Worm (Caenorhabditis elegans): ENCODE measurements around the gene nlp-33.

The nlp-33 gene

ce11 chrV:11152333-11152732 lies 5.2 kb downstream of the nlp-33 start, which contains the start of gene srg-39:
TSS of gene srg-39 (minus strand) at chrV:11152433.
- no peak for TF ChIP-seq tbx-37 (GFP tag; conservative IDR thresholded peaks at IDR 0.05)
- TF ChIP-seq ceh-13 (GFP tag; optimal IDR thresholded peaks at IDR 0.05): no peak
- no peak for TF ChIP-seq ama-1 (optimal IDR thresholded peaks at IDR 0.05)
- no peak for TF ChIP-seq pes-1 (GFP tag; IDR thresholded peaks at IDR 0.05)
- no peak for TF ChIP-seq flt-1 (GFP tag; IDR thresholded peaks at IDR 0.05)
- no peak for TF ChIP-seq hnd-1 (tag; optimal IDR thresholded peaks at IDR 0.05)
- no peak for TF ChIP-seq scrt-1 (GFP tag; IDR thresholded peaks at IDR 0.05)
- no peak for TF ChIP-seq B0310.2 (tag; optimal IDR thresholded peaks at IDR 0.05)
- no peak for TF ChIP-seq aly-1 (tag; optimal IDR thresholded peaks at IDR 0.05)
- no peak for TF ChIP-seq F13C5.2 (tag; optimal IDR thresholded peaks at IDR 0.05)
- no peak for TF ChIP-seq hmbx-1 (tag; optimal IDR thresholded peaks at IDR 0.05)
- TF ChIP-seq ceh-36 (tag; optimal IDR thresholded peaks at IDR 0.05): no peak
- no peak for TF ChIP-seq tra-4 (tag; optimal IDR thresholded peaks at IDR 0.05)
- no peak for TF ChIP-seq hmg-4 (GFP tag; optimal IDR thresholded peaks at IDR 0.05)
- TF ChIP-seq sea-1 (GFP tag; conservative IDR thresholded peaks at IDR 0.05): no peak
- no peak for TF ChIP-seq ets-7 (tag; optimal IDR thresholded peaks at IDR 0.05)
- TF ChIP-seq tbx-11 (GFP tag; IDR thresholded peaks at IDR 0.05): no peak

ce11 chrV:11155553-11155952 lies 8.4 kb downstream of the nlp-33 start, which contains the start of gene srg-38:
TSS of gene srg-38 (minus strand) at chrV:11155653.
- TF ChIP-seq aly-1 (tag; optimal IDR thresholded peaks at IDR 0.05) (no peak), F13C5.2 (tag; optimal IDR thresholded peaks at IDR 0.05) (no peak), ama-1 (optimal IDR thresholded peaks at IDR 0.05) (no peak), B0310.2 (tag; optimal IDR thresholded peaks at IDR 0.05) (no peak), ets-7 (tag; optimal IDR thresholded peaks at IDR 0.05) (no peak), sea-1 (GFP tag; conservative IDR thresholded peaks at IDR 0.05) (no peak), tbx-11 (GFP tag; IDR thresholded peaks at IDR 0.05) (no peak), ceh-13 (GFP tag; optimal IDR thresholded peaks at IDR 0.05) (no peak), tbx-37 (GFP tag; conservative IDR thresholded peaks at IDR 0.05) (no peak), scrt-1 (GFP tag; IDR thresholded peaks at IDR 0.05) (no peak), tra-4 (tag; optimal IDR thresholded peaks at IDR 0.05) (no peak), ceh-36 (tag; optimal IDR thresholded peaks at IDR 0.05) (no peak), hmbx-1 (tag; optimal IDR thresholded peaks at IDR 0.05) (no peak), hmg-4 (GFP tag; optimal IDR thresholded peaks at IDR 0.05) (no peak), hnd-1 (tag; optimal IDR thresholded peaks at IDR 0.05) (no peak)

- TF ChIP-seq ets-7 (tag; optimal IDR thresholded peaks at IDR 0.05): no peak
- no peak for TF ChIP-seq ceh-13 (GFP tag; optimal IDR thresholded peaks at IDR 0.05)
- no peak for TF ChIP-seq tbx-37 (GFP tag; conservative IDR thresholded peaks at IDR 0.05)
- no peak for TF ChIP-seq sea-1 (GFP tag; conservative IDR thresholded peaks at IDR 0.05)
- TF ChIP-seq F13C5.2 (tag; optimal IDR thresholded peaks at IDR 0.05): no peak
- no peak for TF ChIP-seq ceh-36 (tag; optimal IDR thresholded peaks at IDR 0.05)
- TF ChIP-seq pes-1 (GFP tag; IDR thresholded peaks at IDR 0.05): no peak
- no peak for TF ChIP-seq scrt-1 (GFP tag; IDR thresholded peaks at IDR 0.05)
- TF ChIP-seq hnd-1 (tag; optimal IDR thresholded peaks at IDR 0.05): no peak
- TF ChIP-seq B0310.2 (tag; optimal IDR thresholded peaks at IDR 0.05): no peak
- TF ChIP-seq flt-1 (GFP tag; IDR thresholded peaks at IDR 0.05): no peak
- no peak for TF ChIP-seq aly-1 (tag; optimal IDR thresholded peaks at IDR 0.05)
- no peak for TF ChIP-seq ama-1 (optimal IDR thresholded peaks at IDR 0.05)
- no peak for TF ChIP-seq tra-4 (tag; optimal IDR thresholded peaks at IDR 0.05)
- TF ChIP-seq hmbx-1 (tag; optimal IDR thresholded peaks at IDR 0.05): no peak
- TF ChIP-seq hmg-4 (GFP tag; optimal IDR thresholded peaks at IDR 0.05): no peak
Observed at ce11 chrV:11156589-11156988, 9.4 kb downstream of the nlp-33 start.

- no peak for TF ChIP-seq hmbx-1 (tag; optimal IDR thresholded peaks at IDR 0.05)
- no peak for TF ChIP-seq aly-1 (tag; optimal IDR thresholded peaks at IDR 0.05)
- no peak for TF ChIP-seq flt-1 (GFP tag; IDR thresholded peaks at IDR 0.05)
- no peak for TF ChIP-seq tra-4 (tag; optimal IDR thresholded peaks at IDR 0.05)
- TF ChIP-seq B0310.2 (tag; optimal IDR thresholded peaks at IDR 0.05): no peak
- no peak for TF ChIP-seq hnd-1 (tag; optimal IDR thresholded peaks at IDR 0.05)
- no peak for TF ChIP-seq tbx-37 (GFP tag; conservative IDR thresholded peaks at IDR 0.05)
- no peak for TF ChIP-seq ceh-13 (GFP tag; optimal IDR thresholded peaks at IDR 0.05)
- TF ChIP-seq pes-1 (GFP tag; IDR thresholded peaks at IDR 0.05): no peak
- TF ChIP-seq scrt-1 (GFP tag; IDR thresholded peaks at IDR 0.05): no peak
- no peak for TF ChIP-seq tbx-11 (GFP tag; IDR thresholded peaks at IDR 0.05)
- TF ChIP-seq sea-1 (GFP tag; conservative IDR thresholded peaks at IDR 0.05): no peak
- TF ChIP-seq ama-1 (optimal IDR thresholded peaks at IDR 0.05): no peak
- TF ChIP-seq ceh-36 (tag; optimal IDR thresholded peaks at IDR 0.05): no peak
- TF ChIP-seq ets-7 (tag; optimal IDR thresholded peaks at IDR 0.05): no peak
Observed at ce11 chrV:11157947-11158346, 10.8 kb downstream of the nlp-33 start, which contains the start of gene srg-42. TSS of gene srg-42 (minus strand) at chrV:11158047.

ce11 chrV:11161791-11162190 lies 14.6 kb downstream of the nlp-33 start, which contains the start of gene srg-41:
TSS of gene srg-41 (minus strand) at chrV:11161891.
- TF ChIP-seq hmg-4 (GFP tag; optimal IDR thresholded peaks at IDR 0.05): no peak
- TF ChIP-seq aly-1 (tag; optimal IDR thresholded peaks at IDR 0.05): no peak
- no peak for TF ChIP-seq F13C5.2 (tag; optimal IDR thresholded peaks at IDR 0.05)
- TF ChIP-seq tbx-11 (GFP tag; IDR thresholded peaks at IDR 0.05): no peak
- no peak for TF ChIP-seq tra-4 (tag; optimal IDR thresholded peaks at IDR 0.05)
- TF ChIP-seq ama-1 (optimal IDR thresholded peaks at IDR 0.05): no peak
- TF ChIP-seq hmbx-1 (tag; optimal IDR thresholded peaks at IDR 0.05): no peak
- no peak for TF ChIP-seq pes-1 (GFP tag; IDR thresholded peaks at IDR 0.05)
- no peak for TF ChIP-seq ets-7 (tag; optimal IDR thresholded peaks at IDR 0.05)
- no peak for TF ChIP-seq sea-1 (GFP tag; conservative IDR thresholded peaks at IDR 0.05)
- TF ChIP-seq flt-1 (GFP tag; IDR thresholded peaks at IDR 0.05): no peak
- TF ChIP-seq ceh-36 (tag; optimal IDR thresholded peaks at IDR 0.05): no peak
- TF ChIP-seq hnd-1 (tag; optimal IDR thresholded peaks at IDR 0.05): no peak
- no peak for TF ChIP-seq ceh-13 (GFP tag; optimal IDR thresholded peaks at IDR 0.05)
- TF ChIP-seq tbx-37 (GFP tag; conservative IDR thresholded peaks at IDR 0.05): no peak
- no peak for TF ChIP-seq scrt-1 (GFP tag; IDR thresholded peaks at IDR 0.05)
- TF ChIP-seq B0310.2 (tag; optimal IDR thresholded peaks at IDR 0.05): no peak

- TF ChIP-seq aly-1 (tag; optimal IDR thresholded peaks at IDR 0.05) (no peak), sea-1 (GFP tag; conservative IDR thresholded peaks at IDR 0.05) (no peak), scrt-1 (GFP tag; IDR thresholded peaks at IDR 0.05) (no peak), hmbx-1 (tag; optimal IDR thresholded peaks at IDR 0.05) (no peak), B0310.2 (tag; optimal IDR thresholded peaks at IDR 0.05) (no peak), F13C5.2 (tag; optimal IDR thresholded peaks at IDR 0.05) (no peak), tbx-37 (GFP tag; conservative IDR thresholded peaks at IDR 0.05) (no peak), pes-1 (GFP tag; IDR thresholded peaks at IDR 0.05) (no peak), hmg-4 (GFP tag; optimal IDR thresholded peaks at IDR 0.05) (no peak), hnd-1 (tag; optimal IDR thresholded peaks at IDR 0.05) (no peak)
Observed at ce11 chrV:11164475-11164874, 17.3 kb downstream of the nlp-33 start, which contains the start of gene srg-40. TSS of gene srg-40 (minus strand) at chrV:11164575.
